Fruit fly (Drosophila melanogaster): ENCODE data around the gene klu.

dm6 chr3L:11023235-11023634 is 14.2 kb upstream of the klu start, which contains the start of gene Fad2:
- TF ChIP-seq CG7368 (GFP tag; optimal IDR thresholded peaks at IDR 0.05) = no peak
- no peak for TF ChIP-seq Gug (GFP tag; IDR thresholded peaks at IDR 0.05)
- TF ChIP-seq Smox (GFP tag; optimal IDR thresholded peaks at IDR 0.05) = no peak
- TF ChIP-seq CG6854 (GFP tag; optimal IDR thresholded peaks at IDR 0.05) = no peak
- TF ChIP-seq OdsH (GFP tag; optimal IDR thresholded peaks at IDR 0.05) = no peak
- TF ChIP-seq Eip93F (GFP tag; optimal IDR thresholded peaks at IDR 0.05) = no peak
- TF ChIP-seq Eip75B (GFP tag; optimal IDR thresholded peaks at IDR 0.05) = no peak
- TF ChIP-seq Hr39 (GFP tag; optimal IDR thresholded peaks at IDR 0.05) = no peak
- no peak for TF ChIP-seq net (GFP tag; optimal IDR thresholded peaks at IDR 0.05)
- no peak for TF ChIP-seq CG8632 (GFP tag; optimal IDR thresholded peaks at IDR 0.05)
